Fruit fly (Drosophila melanogaster) Kc167 (cell line): ENCODE data around the gene Ir85a.

Source experiments
- Myc ChIP-seq: fragments of >200 bp; optimal IDR thresholded peaks from 2 replicates; lab custom pipeline; 2017; ENCODE audit warnings: missing external identifiers
- Sin3A ChIP-seq: fragments of >200 bp; optimal IDR thresholded peaks from 2 replicates; lab custom pipeline; 2018; ENCODE audit warnings: missing external identifiers
- h ChIP-seq: fragments of >200 bp; optimal IDR thresholded peaks from 3 replicates; lab custom pipeline; 2018; ENCODE audit warnings: missing external identifiers
- insv ChIP-seq: fragments of >200 bp; optimal IDR thresholded peaks from 3 replicates; lab custom pipeline; 2018; ENCODE audit warnings: missing external identifiers
- psq ChIP-seq: fragments of >200 bp; optimal IDR thresholded peaks from 2 replicates; lab custom pipeline; 2017; ENCODE audit warnings: missing external identifiers
- ttk ChIP-seq: sonication (Bioruptor generic); optimal IDR thresholded peaks from 2 replicates; lab custom pipeline; 2017; ENCODE audit warnings: missing external identifiers

Ir85a gene

DNA sequence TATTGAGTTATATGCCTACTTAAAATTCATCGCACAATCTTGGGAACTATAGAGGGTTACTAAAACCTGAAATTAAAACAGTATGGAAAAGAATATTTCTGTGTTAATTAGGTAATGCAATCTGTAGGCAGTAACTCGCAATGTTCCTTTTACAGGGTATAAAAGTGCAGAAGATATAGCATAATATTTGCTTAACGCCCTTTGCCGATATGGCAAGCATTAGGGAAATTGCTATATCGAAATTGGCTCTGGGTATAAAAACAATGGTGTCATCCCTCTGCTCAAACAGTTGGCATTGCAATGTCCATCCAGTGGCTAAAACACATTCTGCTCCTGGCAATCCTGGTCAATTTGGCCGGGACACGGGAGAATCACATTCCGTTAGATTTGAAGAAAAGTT lies at the start of gene Ir85a:
TSS of gene Ir85a (plus strand) at position 301 of the 400 bp plus-strand sequence.
- TF ChIP-seq ttk (no peak), Sin3A (no peak), Myc (no peak), psq (lab: Kevin White, UChicago) (no peak), insv (lab: Kevin White, UChicago) (no peak), h (lab: Kevin White, UChicago) (no peak)

DNA sequence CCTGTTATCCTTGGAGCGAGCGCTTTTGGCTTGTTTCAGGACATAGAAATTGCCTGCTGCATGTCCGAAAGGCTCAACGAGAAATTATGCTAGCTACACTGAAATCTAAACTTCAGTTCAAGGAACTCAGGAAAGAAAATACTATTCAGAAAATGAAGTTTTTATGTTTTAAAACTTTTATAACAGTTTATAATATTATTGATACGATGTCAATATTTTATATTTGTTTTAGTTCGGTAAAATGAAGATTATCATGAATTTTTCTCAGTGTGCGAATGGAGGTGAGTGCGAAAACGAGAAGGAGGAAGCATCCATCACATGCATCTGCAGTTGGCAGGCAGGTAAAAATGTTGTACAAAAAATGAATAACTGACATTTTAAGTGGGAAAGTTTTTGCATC lies 48.1 kb upstream of the Ir85a start:
- TF ChIP-seq Myc: no peak
- TF ChIP-seq ttk: no peak
- TF ChIP-seq psq (lab: Kevin White, UChicago): no peak
- no peak for TF ChIP-seq insv (lab: Kevin White, UChicago)
- TF ChIP-seq h (lab: Kevin White, UChicago): no peak
- TF ChIP-seq Sin3A: no peak

DNA sequence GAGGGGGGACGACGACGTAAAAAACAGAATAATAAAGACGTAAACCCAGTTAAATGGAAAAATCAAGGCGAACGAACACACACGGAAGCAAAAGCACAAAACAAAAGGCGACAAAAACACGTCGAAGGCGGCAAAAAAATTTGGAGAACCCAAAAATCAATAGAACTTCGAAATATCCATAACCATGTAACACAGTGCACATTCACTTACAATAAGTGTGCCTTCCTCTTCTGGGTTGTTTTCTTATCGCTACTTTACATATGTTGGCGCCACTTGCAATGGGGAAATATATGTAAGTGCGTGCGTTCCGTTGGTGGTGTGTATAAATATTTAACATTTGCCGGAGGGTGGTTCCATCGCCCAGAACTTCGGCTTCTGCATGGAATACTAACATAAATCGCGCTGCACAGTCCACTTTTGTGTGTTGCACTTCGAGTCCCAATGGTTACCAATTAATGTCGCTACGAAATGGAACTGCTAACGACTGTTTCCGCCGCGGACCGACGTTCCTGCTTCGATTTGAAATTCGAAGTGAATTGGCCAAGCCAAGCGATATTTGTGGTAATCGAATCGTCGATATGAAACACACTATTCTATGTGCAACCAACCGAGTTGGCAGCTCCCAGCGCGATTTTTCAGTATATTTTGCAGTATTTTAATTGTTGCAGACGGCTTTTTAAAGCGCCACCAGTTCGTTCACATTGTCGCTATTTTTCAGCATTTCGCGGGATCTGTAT lies 47.2 kb upstream of the Ir85a start, which contains the start of the genes CG9801 and Nasp:
TSS of gene CG9801 (minus strand) at position 542 of the 737 bp plus-strand sequence.
TSS of gene Nasp (plus strand) at position 665 of the 737 bp plus-strand sequence.
- no peak for TF ChIP-seq insv (lab: Kevin White, UChicago)
- no peak for TF ChIP-seq ttk
- no peak for TF ChIP-seq psq (lab: Kevin White, UChicago)
- TF ChIP-seq h (lab: Kevin White, UChicago): no peak
- TF ChIP-seq Sin3A: no peak
- TF ChIP-seq Myc: no peak

DNA sequence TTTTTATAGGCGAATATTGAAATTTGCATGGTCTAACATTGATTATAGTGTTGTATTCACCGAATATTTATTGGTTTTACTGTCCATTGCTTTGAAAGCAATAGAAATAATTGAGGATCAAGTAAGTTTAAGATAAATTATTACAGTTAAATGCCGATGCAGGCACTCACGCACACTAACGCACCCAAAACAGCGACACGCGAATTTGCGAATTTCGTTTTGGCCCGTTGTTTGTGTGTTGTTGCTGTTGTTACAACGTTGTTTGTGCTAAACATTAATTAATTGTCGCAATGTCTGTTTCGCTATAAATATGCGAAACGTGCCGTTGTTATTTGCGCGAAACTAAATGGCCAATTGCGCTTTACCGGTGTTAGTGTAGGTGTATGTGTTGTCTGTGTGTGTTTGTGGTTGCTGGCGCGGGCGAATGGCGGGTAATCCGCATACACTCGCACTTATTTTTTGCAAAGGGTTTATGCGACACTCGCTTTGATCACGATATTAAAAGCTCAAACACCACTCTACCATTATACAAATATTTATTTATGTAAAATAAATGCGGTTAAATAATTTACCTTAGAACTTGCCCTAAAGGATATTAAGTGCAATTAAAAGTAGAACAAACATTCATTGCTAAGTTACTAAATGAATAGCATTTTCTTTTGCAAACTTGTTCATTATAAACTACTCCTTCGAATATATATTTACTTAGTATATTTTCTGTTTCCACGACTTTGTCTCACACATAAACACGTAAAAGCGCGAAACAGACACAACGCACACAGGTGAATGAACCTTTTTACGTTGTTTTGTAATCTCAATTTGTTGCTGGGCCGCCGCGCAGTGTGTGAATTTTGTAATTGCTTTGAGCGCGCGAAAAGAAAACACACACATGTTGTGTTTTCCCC lies 46.4 kb upstream of the Ir85a start:
- TF ChIP-seq insv (lab: Kevin White, UChicago) (no peak), h (lab: Kevin White, UChicago) (no peak), Myc (no peak), psq (lab: Kevin White, UChicago) (no peak), ttk (no peak), Sin3A (no peak)

DNA sequence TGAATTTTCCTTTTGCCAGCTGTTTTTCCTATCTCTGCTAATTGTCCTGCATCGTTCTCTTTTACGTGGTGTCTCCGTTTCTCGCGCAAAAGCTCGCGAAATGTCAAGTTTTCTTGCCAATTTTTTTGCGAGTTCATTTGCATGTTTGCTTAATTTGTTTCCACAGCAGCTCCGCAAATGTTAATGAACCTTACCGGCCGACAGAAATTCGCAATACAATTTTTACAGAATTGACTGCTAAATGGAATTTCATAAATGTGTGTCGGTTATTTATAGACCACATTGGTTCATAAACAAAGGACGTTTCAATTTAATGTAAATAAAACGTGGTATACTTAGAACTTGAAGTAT lies 45.7 kb upstream of the Ir85a start:
- TF ChIP-seq h (lab: Kevin White, UChicago) (no peak), Sin3A (no peak), Myc (no peak), ttk (no peak), insv (lab: Kevin White, UChicago) (no peak), psq (lab: Kevin White, UChicago) (no peak)

DNA sequence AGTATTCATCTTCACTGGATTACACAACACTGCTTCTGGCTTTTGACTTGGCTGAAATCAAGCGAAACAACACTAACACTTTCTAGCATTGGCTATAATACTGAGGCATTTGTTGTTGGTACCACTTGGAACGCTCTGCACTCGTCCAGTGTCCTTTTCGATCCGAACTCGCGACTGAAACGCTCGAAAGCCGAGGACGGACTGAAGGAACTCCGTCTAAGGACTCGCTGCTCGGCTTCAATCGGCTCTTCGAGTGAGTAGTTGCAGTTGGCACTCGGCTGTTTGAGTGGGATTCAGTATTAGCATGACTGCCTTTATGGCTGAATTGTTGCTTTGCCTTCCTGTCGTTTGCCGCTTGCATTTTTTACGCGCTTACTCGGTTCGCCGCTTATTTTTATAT lies 26.5 kb upstream of the Ir85a start, which contains the start of the genes CG34135 and CG11768:
TSS of gene CG34135 (minus strand) at position 194 of the 400 bp plus-strand sequence.
TSS of gene CG11768 (minus strand) at position 203 of the 400 bp plus-strand sequence.
- no peak for TF ChIP-seq ttk
- no peak for TF ChIP-seq Sin3A
- TF ChIP-seq Myc: no peak
- TF ChIP-seq psq (lab: Kevin White, UChicago): no peak
- TF ChIP-seq h (lab: Kevin White, UChicago): no peak
- no peak for TF ChIP-seq insv (lab: Kevin White, UChicago)

DNA sequence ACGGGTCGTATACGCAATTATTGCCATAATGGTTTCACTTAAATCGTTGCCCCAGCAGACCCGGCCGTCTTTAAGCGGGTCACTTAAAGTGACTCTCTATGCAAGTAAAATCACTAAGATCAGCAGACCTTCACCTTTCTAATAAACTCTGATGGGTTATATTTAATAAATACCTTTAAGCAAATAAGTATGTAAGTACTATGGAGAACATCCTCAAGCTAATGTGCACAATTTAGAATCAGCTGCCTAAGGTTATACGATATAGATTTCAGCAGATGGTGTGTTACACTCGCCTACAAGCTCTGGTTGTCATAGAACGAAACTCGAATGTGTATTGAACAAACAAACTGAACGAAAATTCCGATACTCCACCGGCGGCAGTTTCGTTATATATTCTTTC lies 25.4 kb upstream of the Ir85a start, which contains the start of gene CG8236:
TSS of gene CG8236 (plus strand) at position 301 of the 400 bp plus-strand sequence.
- TF ChIP-seq psq (lab: Kevin White, UChicago) (no peak), Sin3A (no peak), ttk (no peak), Myc (no peak), insv (lab: Kevin White, UChicago) (no peak)

DNA sequence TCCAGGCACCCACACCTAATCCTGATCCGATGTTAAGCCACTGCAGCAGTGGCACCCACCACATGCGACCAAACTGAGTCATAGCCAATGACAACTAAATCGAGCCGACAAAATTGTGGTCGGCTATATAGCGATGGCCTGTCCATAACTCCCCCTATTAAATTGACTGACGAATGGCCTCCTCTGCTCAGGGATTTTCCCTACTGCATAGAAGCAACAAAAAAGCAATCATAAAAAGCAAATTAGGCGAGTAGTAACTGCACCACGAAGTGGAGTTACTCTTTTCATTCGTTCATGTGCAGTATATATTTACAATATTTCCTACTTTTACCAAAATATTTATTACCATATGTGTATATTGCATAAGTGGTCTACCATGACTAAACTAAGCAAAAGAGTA lies 21.9 kb upstream of the Ir85a start, which contains the start of gene CG13318:
TSS of gene CG13318 (minus strand) at position 101 of the 400 bp plus-strand sequence.
- no peak for TF ChIP-seq Myc
- no peak for TF ChIP-seq psq (lab: Kevin White, UChicago)
- TF ChIP-seq insv (lab: Kevin White, UChicago): no peak
- TF ChIP-seq h (lab: Kevin White, UChicago): no peak
- no peak for TF ChIP-seq Sin3A
- TF ChIP-seq ttk: no peak

DNA sequence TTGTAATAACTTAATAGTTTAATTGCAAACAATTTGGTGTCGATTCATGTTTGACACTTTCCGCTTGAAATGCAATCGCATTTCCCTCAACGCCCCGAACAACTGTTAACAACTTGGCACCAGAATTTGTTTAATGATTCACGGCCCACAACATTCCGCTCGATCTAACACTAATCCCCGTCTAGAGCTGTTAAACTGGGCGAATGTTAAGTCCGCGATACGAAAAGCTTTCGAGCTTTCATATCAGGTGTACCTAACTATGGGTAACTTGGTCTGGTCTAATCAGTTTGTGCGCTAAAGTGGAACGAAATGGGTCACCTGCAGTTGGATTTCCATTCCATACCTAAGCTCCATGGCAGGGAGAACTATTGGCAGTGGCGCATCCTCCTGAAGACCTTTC lies 21.3 kb upstream of the Ir85a start, which contains the start of gene CG34301:
TSS of gene CG34301 (plus strand) at position 301 of the 400 bp plus-strand sequence.
- TF ChIP-seq psq (lab: Kevin White, UChicago) (no peak), Myc (no peak), ttk (no peak), insv (lab: Kevin White, UChicago) (no peak), Sin3A (no peak), h (lab: Kevin White, UChicago) (no peak)

DNA sequence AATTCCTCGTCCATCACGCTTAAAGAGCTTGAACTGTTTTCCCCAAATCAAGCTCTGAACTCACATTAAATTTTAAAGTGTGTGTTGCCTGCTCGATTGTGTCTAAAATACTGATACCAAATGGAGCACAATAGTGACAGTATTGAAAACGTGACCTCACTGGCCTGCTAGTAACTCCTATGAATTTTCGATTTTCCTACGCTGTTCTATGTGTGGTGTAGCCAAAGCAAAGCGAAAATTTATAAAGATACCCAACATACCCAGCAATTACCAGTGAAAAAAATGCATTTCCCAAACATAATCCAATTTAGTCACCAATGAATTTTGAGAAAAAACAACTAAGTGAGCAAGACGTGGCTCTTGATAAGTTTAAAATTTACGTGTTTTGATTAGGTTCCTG lies 14.7 kb upstream of the Ir85a start, which contains the start of gene CG33191:
TSS of gene CG33191 (minus strand) at position 101 of the 400 bp plus-strand sequence.
- TF ChIP-seq psq (lab: Kevin White, UChicago): no peak
- TF ChIP-seq Sin3A: no peak
- TF ChIP-seq h (lab: Kevin White, UChicago): no peak
- TF ChIP-seq ttk: no peak
- no peak for TF ChIP-seq Myc
- no peak for TF ChIP-seq insv (lab: Kevin White, UChicago)

DNA sequence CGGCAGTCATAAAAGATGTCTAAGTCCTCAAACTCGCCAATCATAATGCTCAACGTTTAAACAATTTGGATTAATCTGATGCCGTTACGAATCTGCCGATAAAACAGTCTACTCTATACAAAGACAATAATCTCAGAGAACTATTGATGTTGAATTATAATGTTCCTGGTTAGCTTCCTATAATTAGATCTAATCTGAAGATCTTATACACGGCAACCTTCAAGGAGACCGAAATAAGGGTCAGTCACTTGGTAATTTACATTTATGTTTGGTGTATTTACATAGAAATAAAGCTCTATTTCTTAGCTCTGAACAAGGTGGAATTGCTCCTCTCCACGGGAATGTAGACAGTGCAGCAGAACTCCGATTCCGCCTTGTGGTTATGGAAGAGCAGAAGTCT lies 13.8 kb upstream of the Ir85a start, which contains the start of gene CG33189:
TSS of gene CG33189 (minus strand) at position 101 of the 400 bp plus-strand sequence.
- no peak for TF ChIP-seq ttk

DNA sequence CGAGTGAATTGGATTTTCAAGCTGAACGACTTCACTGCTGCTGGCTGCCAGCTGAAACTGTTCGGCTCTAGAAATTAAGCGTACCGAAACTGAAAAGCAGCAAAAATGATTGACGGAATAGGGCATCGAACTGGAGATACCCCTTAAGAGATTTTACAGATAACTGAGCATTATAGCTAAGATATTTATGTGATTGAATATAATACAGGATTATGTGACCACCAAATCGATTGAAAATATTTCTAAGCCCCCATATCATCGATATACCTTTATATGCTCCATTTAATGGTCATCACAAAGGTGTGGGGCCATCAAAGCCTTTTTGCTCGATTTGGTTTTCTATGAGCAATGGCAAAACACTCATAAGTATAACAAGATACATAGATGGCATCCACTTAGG lies 9.7 kb upstream of the Ir85a start:
- TF ChIP-seq Sin3A: no peak
- no peak for TF ChIP-seq h (lab: Kevin White, UChicago)
- TF ChIP-seq insv (lab: Kevin White, UChicago): no peak
- TF ChIP-seq ttk: no peak
- TF ChIP-seq psq (lab: Kevin White, UChicago): no peak
- no peak for TF ChIP-seq Myc
